Worm (Caenorhabditis elegans): ENCODE measurements around the gene lin-32.

The lin-32 gene

ce11 chrX:2242568-2243185 lies 12.8 kb upstream of the lin-32 start, which contains the start of gene rpl-11.2 (continued):
- TF ChIP-seq lin-15B (tag; optimal IDR thresholded peaks at IDR 0.05), result peak; percentile 53
- no peak for TF ChIP-seq unc-39 (tag; optimal IDR thresholded peaks at IDR 0.05)
- peak; percentile 89 for TF ChIP-seq nhr-28 (tag; optimal IDR thresholded peaks at IDR 0.05)
- TF ChIP-seq F10B5.3 (tag; optimal IDR thresholded peaks at IDR 0.05), result peak; percentile 70
- peak in 1 of 2 experiments; percentile 97 for TF ChIP-seq unc-62 (GFP tag; optimal IDR thresholded peaks at IDR 0.05 in 1 of 2)
- TF ChIP-seq unc-62 (tag; optimal IDR thresholded peaks at IDR 0.05), result no peak
- no peak for TF ChIP-seq tag-97 (GFP tag; IDR thresholded peaks at IDR 0.05)
- no peak for TF ChIP-seq nhr-41 (GFP tag; IDR thresholded peaks at IDR 0.05)
- TF ChIP-seq T20F7.1 (GFP tag; optimal IDR thresholded peaks at IDR 0.05), result peak; percentile 86
- peak; percentile 98 for TF ChIP-seq nhr-6 (tag; optimal IDR thresholded peaks at IDR 0.05)
- no peak for TF ChIP-seq snpc-1.2 (GFP tag; IDR thresholded peaks at IDR 0.05)
- TF ChIP-seq spr-1 (tag; optimal IDR thresholded peaks at IDR 0.05), result peak; percentile 91
- no peak for TF ChIP-seq egl-27 (tag; optimal IDR thresholded peaks at IDR 0.05)
- no peak for TF ChIP-seq F49E8.2 (tag; optimal IDR thresholded peaks at IDR 0.05; ENCODE audit: borderline replicate concordance)
- TF ChIP-seq dpl-1 (GFP tag; optimal IDR thresholded peaks at IDR 0.05), result peak; percentile 88
- no peak for TF ChIP-seq R02D3.7 (tag; optimal IDR thresholded peaks at IDR 0.05)
- no peak for TF ChIP-seq ceh-62 (tag; optimal IDR thresholded peaks at IDR 0.05)
- TF ChIP-seq mes-2 (tag; optimal IDR thresholded peaks at IDR 0.05; ENCODE audit: poor library complexity, severe bottlenecking), result peak; percentile 93
- peak; percentile 36 for TF ChIP-seq attf-4 (tag; optimal IDR thresholded peaks at IDR 0.05)
- TF ChIP-seq mdl-1 (tag; optimal IDR thresholded peaks at IDR 0.05), result peak in 1 of 2 experiments; percentile 80
- TF ChIP-seq sdz-12 (GFP tag; optimal IDR thresholded peaks at IDR 0.05), result no peak
- TF ChIP-seq nhr-42 (GFP tag; IDR thresholded peaks at IDR 0.05), result peak; percentile 92
- peak; percentile 96 for TF ChIP-seq hlh-11 (tag; optimal IDR thresholded peaks at IDR 0.05)
- TF ChIP-seq nhr-10 (tag; optimal IDR thresholded peaks at IDR 0.05), result peak; percentile 66
- TF ChIP-seq hif-1 (tag; optimal IDR thresholded peaks at IDR 0.05), result peak in 1 of 2 experiments; percentile 88
- TF ChIP-seq ceh-32 (tag; optimal IDR thresholded peaks at IDR 0.05; ENCODE audit: poor library complexity), result peak; percentile 40
- TF ChIP-seq nhr-76 (tag; optimal IDR thresholded peaks at IDR 0.05), result no peak
- peak; percentile 69 for TF ChIP-seq lin-39 (tag; optimal IDR thresholded peaks at IDR 0.05)
- TF ChIP-seq php-3 (GFP tag; IDR thresholded peaks at IDR 0.05), result peak; percentile 73
- TF ChIP-seq nhr-102 (tag; optimal IDR thresholded peaks at IDR 0.05), result peak; percentile 94
- peak; percentile 99 for TF ChIP-seq mep-1 (tag; optimal IDR thresholded peaks at IDR 0.05)

- TF ChIP-seq unc-62 (GFP tag; optimal IDR thresholded peaks at IDR 0.05 in 1 of 2) (peak in 1 of 2 experiments; percentile 97), unc-62 (tag; optimal IDR thresholded peaks at IDR 0.05) (no peak), dve-1 (tag; optimal IDR thresholded peaks at IDR 0.05; ENCODE audit: insufficient read depth) (no peak), spr-3 (GFP tag; optimal IDR thresholded peaks at IDR 0.05) (no peak), lsy-2 (tag; optimal IDR thresholded peaks at IDR 0.05) (peak in 1 of 2 experiments; percentile 15), F10B5.3 (tag; optimal IDR thresholded peaks at IDR 0.05) (peak; percentile 30), daf-8 (GFP tag; IDR thresholded peaks at IDR 0.05) (no peak), rbr-2 (tag; optimal IDR thresholded peaks at IDR 0.05) (no peak), Y105C5A.15 (GFP tag; IDR thresholded peaks at IDR 0.05) (no peak), aha-1 (tag) (peak; percentile 41), gei-8 (GFP tag; optimal IDR thresholded peaks at IDR 0.05) (no peak)
Measured at ce11 chrX:2241147-2241798, 11.4 kb upstream of the lin-32 start.
